Fruit fly (Drosophila melanogaster) whole organism, embryonic: ENCODE measurements around the gene CG43273.

Experiments
- Abd-B ChIP-seq: fragments of 200-800 bp; sonication (Bioruptor generic); optimal IDR thresholded peaks from 2 replicates; lab custom pipeline; 2018; ENCODE audit warnings: missing biosample characterization, mild to moderate bottlenecking, missing genetic modification characterization, moderate library complexity
- Aef1 ChIP-seq: fragments of 200-800 bp; sonication (Bioruptor generic); IDR thresholded peaks from 3 replicates; pipeline ENCODE4 v1.3.6; 2022; ENCODE audit warnings: missing biosample characterization, missing genetic modification characterization
- CG10209 ChIP-seq: fragments of 200-800 bp; sonication (Bioruptor generic); optimal IDR thresholded peaks from 3 replicates; lab custom pipeline; 2017; ENCODE audit warnings: missing biosample characterization, mild to moderate bottlenecking, missing genetic modification characterization, missing genetic modification reagents
- CG10321 ChIP-seq: fragments of 200-800 bp; sonication (Bioruptor generic); IDR thresholded peaks from 2 replicates; pipeline ENCODE4 v1.3.6; 2022; ENCODE audit warnings: missing biosample characterization, missing genetic modification characterization
- CG10654 ChIP-seq: fragments of 200-800 bp; sonication (Bioruptor generic); optimal IDR thresholded peaks from 2 replicates; lab custom pipeline; 2016; ENCODE audit warnings: missing biosample characterization, missing genetic modification characterization
- CG10959 ChIP-seq: fragments of 200-800 bp; sonication (Bioruptor generic); IDR thresholded peaks from 2 replicates; pipeline ENCODE4 v1.3.6; 2022; ENCODE audit warnings: missing biosample characterization, missing genetic modification characterization
- CG11456 ChIP-seq: fragments of 200-800 bp; sonication (Bioruptor generic); IDR thresholded peaks from 3 replicates; pipeline ENCODE4 v1.3.6; 2022; ENCODE audit warnings: missing biosample characterization, missing genetic modification characterization
- CG11560 ChIP-seq: fragments of 200-800 bp; sonication (Bioruptor generic); IDR thresholded peaks from 3 replicates; pipeline ENCODE4 v1.3.6; 2022; ENCODE audit warnings: missing biosample characterization, missing genetic modification characterization
- CG12391 ChIP-seq: fragments of 200-800 bp; sonication (Bioruptor generic); optimal IDR thresholded peaks from 3 replicates; lab custom pipeline; 2018; ENCODE audit warnings: missing biosample characterization, mild to moderate bottlenecking, missing genetic modification characterization, moderate library complexity
- CG12659 ChIP-seq: fragments of 200-800 bp; sonication (Bioruptor generic); optimal IDR thresholded peaks from 3 replicates; lab custom pipeline; 2017; ENCODE audit warnings: mild to moderate bottlenecking, missing biosample characterization, missing genetic modification reagents, missing genetic modification characterization
- CG14965 ChIP-seq: fragments of 200-800 bp; sonication (Bioruptor generic); optimal IDR thresholded peaks from 2 replicates; lab custom pipeline; 2016; ENCODE audit warnings: missing biosample characterization, missing genetic modification characterization, borderline replicate concordance
- CG15011 ChIP-seq: fragments of 200-800 bp; sonication (Bioruptor generic); optimal IDR thresholded peaks from 3 replicates; lab custom pipeline; 2018; ENCODE audit warnings: missing biosample characterization, mild to moderate bottlenecking, missing genetic modification characterization
- CG18476 ChIP-seq: fragments of 200-800 bp; sonication (Bioruptor generic); optimal IDR thresholded peaks from 2 replicates; lab custom pipeline; 2016; ENCODE audit warnings: missing biosample characterization, mild to moderate bottlenecking, missing genetic modification characterization
- CG2889 ChIP-seq: fragments of 200-800 bp; sonication (Bioruptor generic); IDR thresholded peaks from 3 replicates; pipeline ENCODE4 v1.3.6; 2022; ENCODE audit warnings: missing biosample characterization, missing genetic modification characterization
- CG33213 ChIP-seq: fragments of 200-800 bp; sonication (Bioruptor generic); optimal IDR thresholded peaks from 3 replicates; lab custom pipeline; 2016; ENCODE audit warnings: missing biosample characterization, missing genetic modification characterization
- CG34376 ChIP-seq: fragments of 200-800 bp; sonication (Bioruptor generic); optimal IDR thresholded peaks from 2 replicates; lab custom pipeline; 2018; ENCODE audit warnings: missing biosample characterization, mild to moderate bottlenecking, missing genetic modification characterization
- CG3847 ChIP-seq: fragments of 200-800 bp; sonication (Bioruptor generic); IDR thresholded peaks from 2 replicates; pipeline ENCODE4 v1.3.6; 2022; ENCODE audit warnings: missing biosample characterization, missing genetic modification characterization
- CG4328 ChIP-seq: fragments of 200-800 bp; sonication (Bioruptor generic); optimal IDR thresholded peaks from 3 replicates; lab custom pipeline; 2017; ENCODE audit warnings: missing biosample characterization, missing genetic modification reagents, missing genetic modification characterization
- CG4360 ChIP-seq: fragments of 200-800 bp; sonication (Bioruptor generic); IDR thresholded peaks from 2 replicates; pipeline ENCODE4 v1.3.6; 2022; ENCODE audit warnings: missing biosample characterization, missing genetic modification characterization
- CG4404 ChIP-seq: fragments of 200-800 bp; sonication (Bioruptor generic); IDR thresholded peaks from 2 replicates; pipeline ENCODE4 v1.3.6; 2022; ENCODE audit warnings: missing biosample characterization, missing genetic modification characterization
- CG6765 ChIP-seq: fragments of 200-800 bp; sonication (Bioruptor generic); optimal IDR thresholded peaks from 3 replicates; lab custom pipeline; 2017; ENCODE audit warnings: missing biosample characterization, mild to moderate bottlenecking, missing genetic modification characterization
- CG7556 ChIP-seq: fragments of 200-800 bp; sonication (Bioruptor generic); optimal IDR thresholded peaks from 2 replicates; lab custom pipeline; 2017; ENCODE audit warnings: missing biosample characterization, mild to moderate bottlenecking, missing genetic modification characterization
- CG7839 ChIP-seq: fragments of 200-800 bp; sonication (Bioruptor generic); optimal IDR thresholded peaks from 3 replicates; lab custom pipeline; 2018; ENCODE audit warnings: missing biosample characterization, mild to moderate bottlenecking, missing genetic modification characterization, moderate library complexity
- CG9817 ChIP-seq: fragments of 200-800 bp; sonication (Bioruptor generic); optimal IDR thresholded peaks from 2 replicates; lab custom pipeline; 2018; ENCODE audit warnings: missing biosample characterization, mild to moderate bottlenecking, missing genetic modification characterization, moderate library complexity
- CTCF ChIP-seq: fragments of 200-800 bp; sonication (Bioruptor generic); optimal IDR thresholded peaks from 2 replicates; lab custom pipeline; 2017; ENCODE audit warnings: missing biosample characterization, mild to moderate bottlenecking, missing genetic modification characterization, moderate library complexity
- D ChIP-seq, 2 experiments: fragments of 200-800 bp in 1 of 2; fragments of >200 bp in 1 of 2; sonication (Bioruptor generic) in 1 of 2; optimal IDR thresholded peaks; 2 replicates in 1 of 2; 3 replicates in 1 of 2; lab custom pipeline; 2017; ENCODE audit warnings: mild to moderate bottlenecking in 1 of 2, missing biosample characterization in 1 of 2, missing genetic modification characterization in 1 of 2, missing genetic modification reagents in 1 of 2
- Dad ChIP-seq: fragments of 200-800 bp; sonication (Bioruptor generic); optimal IDR thresholded peaks from 3 replicates; lab custom pipeline; 2016; ENCODE audit warnings: missing biosample characterization, missing genetic modification characterization
- Dip2 ChIP-seq: fragments of 200-800 bp; sonication (Bioruptor generic); IDR thresholded peaks from 2 replicates; pipeline ENCODE4 v1.3.6; 2022; ENCODE audit warnings: missing biosample characterization, missing genetic modification characterization
- Dll ChIP-seq: fragments of 200-800 bp; sonication (Bioruptor generic); IDR thresholded peaks from 4 replicates; pipeline ENCODE4 v1.3.6; 2022; ENCODE audit warnings: missing biosample characterization, missing genetic modification characterization; ENCODE audit not compliant: partially characterized antibody
- Fer2 ChIP-seq: fragments of 200-800 bp; sonication (Bioruptor generic); optimal IDR thresholded peaks from 2 replicates; lab custom pipeline; 2018; ENCODE audit warnings: missing biosample characterization, mild to moderate bottlenecking, missing genetic modification characterization, moderate library complexity
- HmgZ ChIP-seq: fragments of 200-800 bp; sonication (Bioruptor generic); optimal IDR thresholded peaks from 2 replicates; lab custom pipeline; 2018; ENCODE audit warnings: missing biosample characterization, mild to moderate bottlenecking, missing genetic modification characterization
- Lhr ChIP-seq: fragments of 200-800 bp; sonication (Bioruptor generic); optimal IDR thresholded peaks from 3 replicates; lab custom pipeline; 2017; ENCODE audit warnings: mild to moderate bottlenecking, missing biosample characterization, missing genetic modification reagents, missing genetic modification characterization
- Meics ChIP-seq: fragments of 200-800 bp; sonication (Bioruptor generic); optimal IDR thresholded peaks from 2 replicates; lab custom pipeline; 2017; ENCODE audit warnings: missing biosample characterization, mild to moderate bottlenecking, missing genetic modification characterization
- NC2α ChIP-seq: fragments of 200-800 bp; sonication (Bioruptor generic); optimal IDR thresholded peaks from 2 replicates; lab custom pipeline; 2016; ENCODE audit warnings: missing biosample characterization, missing genetic modification characterization
- Nf-YA ChIP-seq: fragments of 200-800 bp; sonication (Bioruptor generic); IDR thresholded peaks from 2 replicates; pipeline ENCODE4 v1.3.6; 2022; ENCODE audit warnings: missing biosample characterization, missing genetic modification characterization
- Rfx ChIP-seq: fragments of 200-800 bp; sonication (Bioruptor generic); IDR thresholded peaks from 2 replicates; pipeline ENCODE4 v1.3.6; 2022; ENCODE audit warnings: missing biosample characterization, missing genetic modification characterization
- abd-A ChIP-seq: fragments of 200-800 bp; sonication (Bioruptor generic); optimal IDR thresholded peaks from 3 replicates; lab custom pipeline; 2019; ENCODE audit warnings: missing biosample characterization, mild to moderate bottlenecking, missing genetic modification characterization, moderate library complexity
- aop ChIP-seq: fragments of 200-800 bp; sonication (Bioruptor generic); IDR thresholded peaks from 2 replicates; pipeline ENCODE4 v1.3.6; 2022; ENCODE audit warnings: missing biosample characterization, missing genetic modification characterization
- ara ChIP-seq: fragments of 200-800 bp; sonication (Bioruptor generic); IDR thresholded peaks from 2 replicates; pipeline ENCODE4 v1.3.6; 2022; ENCODE audit warnings: missing biosample characterization, missing genetic modification characterization
- ato ChIP-seq: fragments of 200-800 bp; sonication (Bioruptor generic); IDR thresholded peaks from 2 replicates; pipeline ENCODE4 v1.3.6; 2022; ENCODE audit warnings: missing biosample characterization, missing genetic modification characterization; ENCODE audit not compliant: partially characterized antibody
- dimm ChIP-seq: fragments of 200-800 bp; sonication (Bioruptor generic); IDR thresholded peaks from 2 replicates; pipeline ENCODE4 v1.3.6; 2022; ENCODE audit warnings: missing biosample characterization, missing genetic modification characterization
- dpn ChIP-seq, 2 experiments: fragments of 200-800 bp; sonication (Bioruptor generic); optimal IDR thresholded peaks; 3 replicates each; lab custom pipeline; 2016; ENCODE audit warnings: missing biosample characterization in 2 of 2, missing genetic modification characterization in 2 of 2
- fd3F ChIP-seq: fragments of 200-800 bp; sonication (Bioruptor generic); optimal IDR thresholded peaks from 2 replicates; lab custom pipeline; 2018; ENCODE audit warnings: missing biosample characterization, mild to moderate bottlenecking, missing genetic modification characterization, moderate library complexity
- jumu ChIP-seq: fragments of 200-800 bp; sonication (Bioruptor generic); optimal IDR thresholded peaks from 3 replicates; lab custom pipeline; 2016; ENCODE audit warnings: missing biosample characterization, missing genetic modification characterization
- kah ChIP-seq: fragments of 200-800 bp; sonication (Bioruptor generic); optimal IDR thresholded peaks from 2 replicates; lab custom pipeline; 2018; ENCODE audit warnings: missing biosample characterization, mild to moderate bottlenecking, missing genetic modification characterization
- nom ChIP-seq: fragments of 200-800 bp; sonication (Bioruptor generic); optimal IDR thresholded peaks from 2 replicates; lab custom pipeline; 2017; ENCODE audit warnings: missing biosample characterization, missing genetic modification characterization, mild to moderate bottlenecking, moderate library complexity, missing genetic modification reagents
- phol ChIP-seq: fragments of 200-800 bp; sonication (Bioruptor generic); optimal IDR thresholded peaks from 3 replicates; lab custom pipeline; 2018; ENCODE audit warnings: missing biosample characterization, mild to moderate bottlenecking, missing genetic modification characterization, moderate library complexity
- row ChIP-seq: fragments of 200-800 bp; sonication (Bioruptor generic); IDR thresholded peaks from 3 replicates; pipeline ENCODE4 v1.3.6; 2022; ENCODE audit warnings: missing biosample characterization, missing genetic modification characterization
- sna ChIP-seq: fragments of 200-800 bp; sonication (Bioruptor generic); IDR thresholded peaks from 2 replicates; pipeline ENCODE4 v1.3.6; 2022; ENCODE audit warnings: missing biosample characterization, missing genetic modification characterization; ENCODE audit not compliant: partially characterized antibody
- sqz ChIP-seq: fragments of 200-800 bp; sonication (Bioruptor generic); optimal IDR thresholded peaks from 3 replicates; lab custom pipeline; 2018; ENCODE audit warnings: missing biosample characterization, mild to moderate bottlenecking, missing genetic modification characterization

The CG43273 gene

dm6 chr3R:24870389-24871048, 40.4 kb downstream of the CG43273 start, which contains the start of gene CycB3 (continued):
- TF ChIP-seq CG4328 (GFP tag; lab: Kevin White, UChicago), result peak; percentile 50
- TF ChIP-seq CG4360 (GFP tag; lab: Robert Waterston, UW), result 0 out of 2 replicates have a peak, but pooled peaks have one; percentile 22
- no peak for TF ChIP-seq Fer2 (tag; lab: Kevin White, UChicago)
- TF ChIP-seq Aef1, result no peak
- no peak for TF ChIP-seq Abd-B (GFP tag; lab: Kevin White, UChicago)
- TF ChIP-seq kah (GFP tag; lab: Kevin White, UChicago), result no peak
- no peak for TF ChIP-seq CG11560 (tag; lab: Robert Waterston, UW)
- peak; percentile 2 for TF ChIP-seq Dad (GFP tag; lab: Kevin White, UChicago)
- TF ChIP-seq ara, result no peak
- no peak for TF ChIP-seq CG10959 (GFP tag; lab: Robert Waterston, UW)
- TF ChIP-seq CG9817 (tag; lab: Kevin White, UChicago), result peak; percentile 28
- no peak for TF ChIP-seq aop (GFP tag; lab: Robert Waterston, UW)
- TF ChIP-seq row (GFP tag; lab: Robert Waterston, UW), result peak; percentile 27; the same call in 1 of the 3 replicates
- no peak for TF ChIP-seq Meics (GFP tag; lab: Kevin White, UChicago)
- no peak for TF ChIP-seq CG4404 (GFP tag; lab: Robert Waterston, UW)
- TF ChIP-seq dpn (GFP tag; optimal IDR thresholded peaks at IDR 0.05; lab: Kevin White, UChicago), result peak in 1 of 2 experiments; percentile 2
- TF ChIP-seq nom, result peak; percentile 16
- no peak for TF ChIP-seq CG2889 (GFP tag; lab: Robert Waterston, UW)
- TF ChIP-seq CG7556 (GFP tag; lab: Kevin White, UChicago), result no peak
- peak; percentile 51 for TF ChIP-seq CG12659
- peak; percentile 58 for TF ChIP-seq CTCF (GFP tag; lab: Kevin White, UChicago)
- no peak for TF ChIP-seq D (optimal IDR thresholded peaks at IDR 0.05; lab: Kevin White, UChicago)
- TF ChIP-seq D (GFP tag; optimal IDR thresholded peaks at IDR 0.05; lab: Kevin White, UChicago), result no peak
- TF ChIP-seq CG3847, result peak; percentile 42
- TF ChIP-seq dimm (GFP tag; lab: Robert Waterston, UW), result no peak
- TF ChIP-seq CG15011 (GFP tag; lab: Kevin White, UChicago), result no peak
- TF ChIP-seq CG34376 (GFP tag; lab: Kevin White, UChicago), result no peak
- TF ChIP-seq CG10209 (GFP tag; lab: Kevin White, UChicago), result no peak
- TF ChIP-seq CG18476, result no peak
- no peak for TF ChIP-seq abd-A
- peak; percentile 71 for TF ChIP-seq HmgZ (tag; lab: Kevin White, UChicago)
- TF ChIP-seq sqz (GFP tag; lab: Kevin White, UChicago), result peak; percentile 43
- peak; percentile 43 for TF ChIP-seq Lhr (GFP tag; lab: Kevin White, UChicago)
- TF ChIP-seq CG11456 (GFP tag; lab: Robert Waterston, UW), result no peak
- TF ChIP-seq CG10321, result no peak
- TF ChIP-seq sna (GFP tag; lab: Robert Waterston, UW), result no peak
- TF ChIP-seq CG33213 (GFP tag; lab: Kevin White, UChicago), result peak; percentile 63
- TF ChIP-seq CG7839 (tag; lab: Kevin White, UChicago), result no peak
- peak; percentile 31 for TF ChIP-seq CG12391 (tag; lab: Kevin White, UChicago)
- peak; percentile 9 for TF ChIP-seq CG6765 (GFP tag; lab: Kevin White, UChicago)
- TF ChIP-seq NC2α (GFP tag; lab: Kevin White, UChicago), result no peak
- no peak for TF ChIP-seq ato
- peak; percentile 55 for TF ChIP-seq Rfx (GFP tag; lab: Robert Waterston, UW)
- no peak for TF ChIP-seq fd3F (GFP tag; lab: Kevin White, UChicago)
- TF ChIP-seq CG10654 (GFP tag; lab: Kevin White, UChicago), result no peak
- no peak for TF ChIP-seq Dip2 (GFP tag; lab: Robert Waterston, UW)
- TF ChIP-seq CG14965, result no peak
- TF ChIP-seq Dll, result no peak
- no peak for TF ChIP-seq jumu
- TF ChIP-seq Nf-YA, result peak; percentile 21; the same call in 1 of the 2 replicates
- TF ChIP-seq phol, result peak; percentile 91
